Worm (Caenorhabditis elegans): ENCODE results near the gene C27B7.7.

DNA sequence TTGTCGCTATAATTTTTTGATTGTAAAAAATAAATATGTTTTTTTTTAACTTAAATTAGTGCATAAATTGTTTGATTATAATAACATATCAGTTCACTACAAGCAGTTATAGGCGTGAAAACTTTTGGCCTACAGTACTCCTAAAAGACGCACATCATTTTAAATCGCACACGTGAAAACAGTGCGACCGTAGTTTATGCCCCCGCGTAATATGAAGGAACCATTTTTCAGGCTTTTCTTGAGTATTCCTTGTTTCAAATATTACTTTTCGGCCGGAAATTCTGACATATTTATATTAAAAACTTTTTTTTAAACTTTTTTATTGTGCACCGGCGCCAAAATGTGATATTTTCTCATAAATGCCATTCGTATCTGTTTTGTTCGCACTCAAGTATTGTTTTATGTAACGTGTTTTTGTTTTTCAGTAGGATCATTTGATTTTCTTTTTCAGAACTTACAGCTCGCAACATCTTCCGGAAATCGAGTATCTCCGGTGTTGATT, 18.3 kb upstream of the C27B7.7 start, which contains the start of gene oma-1:
- TF ChIP-seq med-1 (GFP tag; optimal IDR thresholded peaks at IDR 0.05; ENCODE audit: insufficient read depth) = no peak
- TF ChIP-seq klf-2 (GFP tag; conservative IDR thresholded peaks at IDR 0.05) = no peak
- TF ChIP-seq ref-1 (GFP tag; conservative IDR thresholded peaks at IDR 0.05) = no peak
- TF ChIP-seq ztf-23 (GFP tag; IDR thresholded peaks at IDR 0.05) = no peak
- TF ChIP-seq tab-1 (GFP tag; IDR thresholded peaks at IDR 0.05) = no peak
- no peak for TF ChIP-seq T22C8.4 (GFP tag; IDR thresholded peaks at IDR 0.05)
- no peak for TF ChIP-seq ztf-29 (GFP tag; IDR thresholded peaks at IDR 0.05)

Measured in whole organism, midembryonic.